Worm (Caenorhabditis elegans) whole organism, L2 larva: ENCODE results near the gene Y40C5A.4.
"Not testable (repeated sequence)": the region's sequence is repeated elsewhere in the genome, so short reads cannot be mapped to it uniquely, and the experiment has no call there.

Source experiments
- C34F6.9 ChIP-seq: fragments of 150-350 bp; optimal IDR thresholded peaks from 2 replicates; lab custom pipeline; 2014; ENCODE audit warnings: missing biosample characterization, missing genetic modification characterization
- R02D3.7 ChIP-seq: fragments of 150-350 bp; optimal IDR thresholded peaks from 2 replicates; lab custom pipeline; 2014; ENCODE audit warnings: missing biosample characterization, missing genetic modification characterization
- Y55F3AM.14 ChIP-seq: fragments of 200-800 bp; sonication (Bioruptor generic); optimal IDR thresholded peaks from 2 replicates; lab custom pipeline; 2018; ENCODE audit warnings: mild to moderate bottlenecking, missing genetic modification characterization, missing compliant biosample characterization
- alr-1 ChIP-seq: fragments of 150-350 bp; optimal IDR thresholded peaks from 2 replicates; lab custom pipeline; 2014; ENCODE audit warnings: missing biosample characterization, missing genetic modification characterization
- aly-2 ChIP-seq: fragments of 150-350 bp; optimal IDR thresholded peaks from 2 replicates; lab custom pipeline; 2014; ENCODE audit warnings: missing biosample characterization, missing genetic modification characterization
- ama-1 ChIP-seq: fragments of 150-350 bp; optimal IDR thresholded peaks from 2 replicates; lab custom pipeline; 2018; ENCODE audit warnings: inconsistent platforms
- ceh-16 ChIP-seq: fragments of 150-350 bp; optimal IDR thresholded peaks from 2 replicates; lab custom pipeline; 2014; ENCODE audit warnings: missing biosample characterization, missing genetic modification characterization
- dmd-4 ChIP-seq: sonication (generic microtip); optimal IDR thresholded peaks from 2 replicates; lab custom pipeline; 2017; ENCODE audit warnings: missing biosample characterization, missing genetic modification characterization
- egl-27 ChIP-seq: sonication (generic microtip); optimal IDR thresholded peaks from 3 replicates; lab custom pipeline; 2017; ENCODE audit warnings: missing biosample characterization, missing genetic modification reagents, missing genetic modification characterization
- elt-1 ChIP-seq: fragments of 150-350 bp; optimal IDR thresholded peaks from 2 replicates; lab custom pipeline; 2014; ENCODE audit warnings: missing biosample characterization, missing genetic modification characterization
- elt-3 ChIP-seq: sonication (generic microtip); optimal IDR thresholded peaks from 2 replicates; lab custom pipeline; 2017; ENCODE audit warnings: missing biosample characterization, missing genetic modification characterization
- lin-11 ChIP-seq: fragments of 150-350 bp; sonication (generic microtip); optimal IDR thresholded peaks from 2 replicates; lab custom pipeline; 2014; ENCODE audit warnings: missing biosample characterization, missing genetic modification characterization, inconsistent platforms, mixed read lengths
- lin-13 ChIP-seq: fragments of 150-350 bp; optimal IDR thresholded peaks from 2 replicates; lab custom pipeline; 2014; ENCODE audit warnings: missing biosample characterization, missing genetic modification reagents, missing genetic modification characterization
- lin-39 ChIP-seq: fragments of 150-350 bp; optimal IDR thresholded peaks from 2 replicates; lab custom pipeline; 2014; ENCODE audit warnings: missing biosample characterization, missing genetic modification reagents, missing genetic modification characterization
- mab-5 ChIP-seq: fragments of 150-350 bp; optimal IDR thresholded peaks from 2 replicates; lab custom pipeline; 2014; ENCODE audit warnings: missing biosample characterization, missing genetic modification characterization
- mbf-1 ChIP-seq: sonication (generic microtip); optimal IDR thresholded peaks from 2 replicates; lab custom pipeline; 2017; ENCODE audit warnings: missing biosample characterization, missing genetic modification characterization
- mdl-1 ChIP-seq, 2 experiments: fragments of 150-350 bp in 1 of 2; sonication (generic microtip) in 1 of 2; optimal IDR thresholded peaks; 2 replicates each; lab custom pipeline; 2017; ENCODE audit warnings: missing biosample characterization in 2 of 2, missing genetic modification characterization in 2 of 2
- nhr-10 ChIP-seq: sonication (generic microtip); optimal IDR thresholded peaks from 2 replicates; lab custom pipeline; 2017; ENCODE audit warnings: missing biosample characterization, missing genetic modification characterization
- nhr-11 ChIP-seq: fragments of 150-350 bp; optimal IDR thresholded peaks from 2 replicates; lab custom pipeline; 2014; ENCODE audit warnings: missing biosample characterization, missing genetic modification characterization
- nhr-12 ChIP-seq: fragments of 150-350 bp; optimal IDR thresholded peaks from 2 replicates; lab custom pipeline; 2014; ENCODE audit warnings: missing biosample characterization, missing genetic modification characterization
- nhr-129 ChIP-seq: fragments of 150-350 bp; optimal IDR thresholded peaks from 2 replicates; lab custom pipeline; 2014; ENCODE audit warnings: missing biosample characterization, missing genetic modification characterization
- nhr-21 ChIP-seq: fragments of 150-350 bp; optimal IDR thresholded peaks from 2 replicates; lab custom pipeline; 2014; ENCODE audit warnings: missing biosample characterization, missing genetic modification characterization
- nhr-23 ChIP-seq: fragments of 150-350 bp; optimal IDR thresholded peaks from 2 replicates; lab custom pipeline; 2014; ENCODE audit warnings: missing biosample characterization, missing genetic modification reagents, missing genetic modification characterization
- nhr-237 ChIP-seq: fragments of 150-350 bp; optimal IDR thresholded peaks from 2 replicates; lab custom pipeline; 2014; ENCODE audit warnings: missing biosample characterization, missing genetic modification characterization
- nhr-6 ChIP-seq: fragments of 150-350 bp; optimal IDR thresholded peaks from 2 replicates; lab custom pipeline; 2014; ENCODE audit warnings: missing biosample characterization, missing genetic modification characterization
- peb-1 ChIP-seq: fragments of 150-350 bp; optimal IDR thresholded peaks from 2 replicates; lab custom pipeline; 2014; ENCODE audit warnings: missing biosample characterization, missing genetic modification characterization
- sem-4 ChIP-seq: fragments of 150-350 bp; optimal IDR thresholded peaks from 2 replicates; lab custom pipeline; 2014; ENCODE audit warnings: missing biosample characterization, missing genetic modification reagents, missing genetic modification characterization
- skn-1 ChIP-seq: sonication (generic microtip); optimal IDR thresholded peaks from 2 replicates; lab custom pipeline; 2017; ENCODE audit warnings: missing biosample characterization, missing genetic modification characterization
- sma-3 ChIP-seq: sonication (generic microtip); optimal IDR thresholded peaks from 2 replicates; lab custom pipeline; 2016; ENCODE audit warnings: missing genetic modification reagents, missing genetic modification characterization, missing compliant biosample characterization
- sma-9 ChIP-seq, 2 experiments: fragments of 150-350 bp in 1 of 2; sonication (generic microtip) in 1 of 2; optimal IDR thresholded peaks; 2 replicates each; lab custom pipeline; 2014 to 2016; ENCODE audit warnings: missing genetic modification characterization in 2 of 2, mild to moderate bottlenecking in 1 of 2, missing biosample characterization in 1 of 2, missing compliant biosample characterization in 1 of 2, missing genetic modification reagents in 1 of 2, moderate library complexity in 1 of 2
- snpc-4 ChIP-seq: fragments of 150-350 bp; optimal IDR thresholded peaks from 2 replicates; lab custom pipeline; 2014; ENCODE audit warnings: missing biosample characterization, missing genetic modification characterization
- unc-55 ChIP-seq: fragments of 150-350 bp; sonication (generic microtip); optimal IDR thresholded peaks from 3 replicates; lab custom pipeline; 2014; ENCODE audit warnings: missing biosample characterization, missing genetic modification reagents, missing genetic modification characterization
- zag-1 ChIP-seq: fragments of 150-350 bp; optimal IDR thresholded peaks from 2 replicates; lab custom pipeline; 2014; ENCODE audit warnings: missing biosample characterization, missing genetic modification characterization
- ztf-1 ChIP-seq: fragments of 200-800 bp; sonication (Bioruptor generic); conservative IDR thresholded peaks from 2 replicates; pipeline ENCODE4 v1.3.6; 2022; ENCODE audit warnings: missing genetic modification characterization, missing compliant biosample characterization

Gene Y40C5A.4

ce11 chrIV:7381754-7382153 is 16.8 kb upstream of the Y40C5A.4 start, which contains the start of gene ptp-8:
TSS of gene ptp-8 (plus strand) at chrIV:7382054.
- TF ChIP-seq elt-1 (tag; lab: Kevin White, UChicago) (no peak), unc-55 (no peak), ceh-16 (tag; lab: Kevin White, UChicago) (no peak), snpc-4 (tag; lab: Kevin White, UChicago) (no peak), sma-3 (GFP tag; lab: Kevin White, UChicago) (no peak), nhr-23 (tag; lab: Kevin White, UChicago) (no peak), nhr-21 (tag; lab: Kevin White, UChicago) (no peak), lin-39 (no peak), skn-1 (no peak), nhr-6 (tag; lab: Kevin White, UChicago) (no peak), nhr-129 (no peak), sem-4 (no peak), C34F6.9 (tag; lab: Kevin White, UChicago) (no peak)

ce11 chrIV:7376511-7376910 is 11.6 kb upstream of the Y40C5A.4 start, which contains the start of gene T12B3.2:
TSS of gene T12B3.2 (plus strand) at chrIV:7376811.
- TF ChIP-seq ama-1 (lab: Kevin White, UChicago) (no peak), sma-3 (GFP tag; lab: Kevin White, UChicago) (no peak), lin-11 (tag; lab: Kevin White, UChicago) (no peak), mab-5 (tag; lab: Kevin White, UChicago) (no peak), mdl-1 (tag; optimal IDR thresholded peaks at IDR 0.05; lab: Kevin White, UChicago) (no peak), nhr-6 (tag; lab: Kevin White, UChicago) (no peak), nhr-129 (no peak), aly-2 (tag; lab: Kevin White, UChicago) (no peak), unc-55 (no peak), elt-1 (tag; lab: Kevin White, UChicago) (no peak), nhr-10 (tag; lab: Kevin White, UChicago) (no peak), lin-39 (no peak), nhr-11 (tag; lab: Kevin White, UChicago) (no peak), zag-1 (tag; lab: Kevin White, UChicago) (no peak), snpc-4 (tag; lab: Kevin White, UChicago) (no peak), Y55F3AM.14 (no peak), R02D3.7 (no peak), nhr-12 (tag; lab: Kevin White, UChicago) (no peak), C34F6.9 (tag; lab: Kevin White, UChicago) (no peak), egl-27 (tag; lab: Kevin White, UChicago) (no peak)

ce11 chrIV:7374847-7375246 is 9.9 kb upstream of the Y40C5A.4 start, which contains the start of gene T12B3.3:
TSS of gene T12B3.3 (plus strand) at chrIV:7375147.
- TF ChIP-seq sma-3 (GFP tag; lab: Kevin White, UChicago); lin-11 (tag; lab: Kevin White, UChicago); elt-3 (tag; lab: Kevin White, UChicago): not testable (repeated sequence)

- TF ChIP-seq nhr-129 = no peak
- no peak for TF ChIP-seq unc-55
- no peak for TF ChIP-seq sma-9 (GFP tag; optimal IDR thresholded peaks at IDR 0.05; lab: Kevin White, UChicago)
- TF ChIP-seq sma-9 (tag; optimal IDR thresholded peaks at IDR 0.05; lab: Kevin White, UChicago) = no peak
- TF ChIP-seq sem-4 = no peak
- no peak for TF ChIP-seq nhr-6 (tag; lab: Kevin White, UChicago)
- TF ChIP-seq peb-1 (tag; lab: Kevin White, UChicago) = no peak
- no peak for TF ChIP-seq mbf-1 (tag; lab: Kevin White, UChicago)
- TF ChIP-seq snpc-4 (tag; lab: Kevin White, UChicago) = no peak
- no peak for TF ChIP-seq lin-39
- TF ChIP-seq nhr-237 (tag; lab: Kevin White, UChicago) = no peak
- no peak for TF ChIP-seq nhr-12 (tag; lab: Kevin White, UChicago)
- no peak for TF ChIP-seq dmd-4
- no peak for TF ChIP-seq R02D3.7
- no peak for TF ChIP-seq ztf-1
- TF ChIP-seq lin-13 (GFP tag; lab: Kevin White, UChicago) = no peak
- TF ChIP-seq alr-1 (tag; lab: Kevin White, UChicago) = no peak
Observed at ce11 chrIV:7346751-7347150, 18.2 kb downstream of the Y40C5A.4 start, which contains the start of gene daf-42. TSS of gene daf-42 (minus strand) at chrIV:7346851.

ce11 chrIV:7344020-7344419 is 20.9 kb downstream of the Y40C5A.4 start:
- TF ChIP-seq sma-9 (GFP tag; optimal IDR thresholded peaks at IDR 0.05; lab: Kevin White, UChicago) (no peak), sma-9 (tag; optimal IDR thresholded peaks at IDR 0.05; lab: Kevin White, UChicago) (no peak), nhr-129 (peak; percentile 29)
